Fruit fly (Drosophila melanogaster) whole organism, wandering third instar larva: ENCODE measurements around the gene Psa.

Experiments used
- Abd-B ChIP-seq: fragments of >200 bp; optimal IDR thresholded peaks from 2 replicates; lab custom pipeline; 2017; ENCODE audit warnings: missing biosample characterization, missing genetic modification characterization
- CG32264 ChIP-seq: fragments of 200-800 bp; sonication (Bioruptor generic); optimal IDR thresholded peaks from 2 replicates; lab custom pipeline; 2016; ENCODE audit warnings: missing biosample characterization, missing genetic modification characterization
- CG9705 ChIP-seq: fragments of 200-800 bp; sonication (Bioruptor generic); optimal IDR thresholded peaks from 2 replicates; lab custom pipeline; 2018; ENCODE audit warnings: missing biosample characterization, mild to moderate bottlenecking, missing genetic modification characterization
- CrebA ChIP-seq: fragments of 200-800 bp; sonication (Bioruptor generic); optimal IDR thresholded peaks from 2 replicates; lab custom pipeline; 2016; ENCODE audit warnings: missing biosample characterization, mild to moderate bottlenecking, missing genetic modification characterization, borderline replicate concordance
- Dfd ChIP-seq: fragments of >200 bp; optimal IDR thresholded peaks from 2 replicates; lab custom pipeline; 2017; ENCODE audit warnings: missing biosample characterization, missing genetic modification characterization
- Dif ChIP-seq: fragments of 200-275, 200-300 bp; sonication (Bioruptor generic); optimal IDR thresholded peaks from 2 replicates; lab custom pipeline; 2018; ENCODE audit warnings: missing biosample characterization, missing genetic modification characterization; ENCODE audit not compliant: partially characterized antibody
- GATAd ChIP-seq: sonication (Bioruptor generic); optimal IDR thresholded peaks from 2 replicates; lab custom pipeline; 2016; ENCODE audit warnings: missing biosample characterization, missing genetic modification characterization
- HLH106 ChIP-seq: fragments of 200-800 bp; optimal IDR thresholded peaks from 3 replicates; lab custom pipeline; 2019; ENCODE audit warnings: missing biosample characterization, mild to moderate bottlenecking, missing genetic modification characterization, moderate library complexity
- Hnf4 ChIP-seq: fragments of 200-800 bp; sonication (Bioruptor generic); optimal IDR thresholded peaks from 2 replicates; lab custom pipeline; 2016; ENCODE audit warnings: missing biosample characterization, mild to moderate bottlenecking, missing genetic modification characterization
- Hr78 ChIP-seq: fragments of >200 bp; optimal IDR thresholded peaks from 2 replicates; lab custom pipeline; 2017; ENCODE audit warnings: missing biosample characterization, missing genetic modification characterization
- Hr83 ChIP-seq: fragments of 200-300 bp; sonication (Bioruptor generic); optimal IDR thresholded peaks from 2 replicates; lab custom pipeline; 2016; ENCODE audit warnings: missing biosample characterization, mild to moderate bottlenecking, missing genetic modification characterization, moderate library complexity; ENCODE audit not compliant: poor library complexity, severe bottlenecking
- Jra ChIP-seq: sonication (Bioruptor generic); optimal IDR thresholded peaks from 2 replicates; lab custom pipeline; 2016; ENCODE audit warnings: missing biosample characterization, missing genetic modification characterization
- Mio ChIP-seq: sonication (Bioruptor generic); optimal IDR thresholded peaks from 2 replicates; lab custom pipeline; 2016; ENCODE audit warnings: missing biosample characterization, missing genetic modification characterization
- Myc ChIP-seq: fragments of >200 bp; optimal IDR thresholded peaks from 2 replicates; lab custom pipeline; 2017
- N ChIP-seq: fragments of >200 bp; optimal IDR thresholded peaks from 2 replicates; lab custom pipeline; 2018; ENCODE audit warnings: missing biosample characterization, missing external identifiers, missing genetic modification characterization
- OdsH ChIP-seq: fragments of 200-800 bp; sonication (Bioruptor generic); optimal IDR thresholded peaks from 2 replicates; lab custom pipeline; 2016; ENCODE audit warnings: missing biosample characterization, mild to moderate bottlenecking, missing genetic modification characterization
- Rel ChIP-seq, 2 experiments: fragments of 200-800 bp; sonication (Bioruptor generic) in 1 of 2; optimal IDR thresholded peaks; 2 replicates in 1 of 2; 3 replicates in 1 of 2; lab custom pipeline; 2016 to 2019; ENCODE audit warnings: mild to moderate bottlenecking in 2 of 2, missing biosample characterization in 2 of 2, missing genetic modification characterization in 2 of 2, moderate library complexity in 1 of 2
- Sp1 ChIP-seq: fragments of 200-800 bp; sonication (Bioruptor generic); optimal IDR thresholded peaks from 3 replicates; lab custom pipeline; 2019; ENCODE audit warnings: missing biosample characterization, mild to moderate bottlenecking, missing genetic modification characterization, moderate library complexity
- Vsx2 ChIP-seq: fragments of 200-300, 225-300 bp; sonication (Bioruptor generic); optimal IDR thresholded peaks from 2 replicates; lab custom pipeline; 2018; ENCODE audit warnings: missing biosample characterization, missing genetic modification characterization; ENCODE audit not compliant: partially characterized antibody
- br ChIP-seq: fragments of 200-800 bp; sonication (Bioruptor generic); optimal IDR thresholded peaks from 2 replicates; lab custom pipeline; 2016; ENCODE audit warnings: missing biosample characterization, missing genetic modification characterization
- brk ChIP-seq: fragments of 200-800 bp; sonication (Bioruptor generic); optimal IDR thresholded peaks from 2 replicates; lab custom pipeline; 2016; ENCODE audit warnings: missing biosample characterization, mild to moderate bottlenecking, missing genetic modification characterization
- dl ChIP-seq, 2 experiments: fragments of 175-275, 200-275 bp in 1 of 2; fragments of 200-275 bp in 1 of 2; sonication (Bioruptor generic); optimal IDR thresholded peaks; lab custom pipeline; 2018; ENCODE audit warnings: mild to moderate bottlenecking in 2 of 2, missing biosample characterization in 2 of 2, missing genetic modification characterization in 2 of 2, moderate library complexity in 2 of 2; ENCODE audit not compliant: partially characterized antibody in 2 of 2, insufficient read depth in 1 of 2
- dmrt93B ChIP-seq: fragments of 200-800 bp; sonication (Bioruptor generic); optimal IDR thresholded peaks from 2 replicates; lab custom pipeline; 2018; ENCODE audit warnings: missing biosample characterization, mild to moderate bottlenecking, missing genetic modification characterization
- dsf ChIP-seq: sonication (Bioruptor generic); optimal IDR thresholded peaks from 2 replicates; lab custom pipeline; 2016; ENCODE audit warnings: missing biosample characterization, missing genetic modification characterization, borderline replicate concordance
- ey ChIP-seq: fragments of 200-800 bp; sonication (Bioruptor generic); optimal IDR thresholded peaks from 2 replicates; lab custom pipeline; 2016; ENCODE audit warnings: missing biosample characterization, missing genetic modification characterization
- foxo ChIP-seq, 2 experiments: fragments of 200-800 bp; sonication (Bioruptor generic); optimal IDR thresholded peaks; 2 replicates in 1 of 2; 3 replicates in 1 of 2; lab custom pipeline; 2016 to 2017; ENCODE audit warnings: missing biosample characterization in 2 of 2, missing genetic modification characterization in 2 of 2
- fru ChIP-seq: fragments of 200-800 bp; sonication (Bioruptor generic); optimal IDR thresholded peaks from 3 replicates; lab custom pipeline; 2016; ENCODE audit warnings: missing biosample characterization, mild to moderate bottlenecking, missing genetic modification characterization
- h ChIP-seq: fragments of 200-800 bp; sonication (Bioruptor generic); optimal IDR thresholded peaks from 3 replicates; lab custom pipeline; 2016; ENCODE audit warnings: missing biosample characterization, mild to moderate bottlenecking, missing genetic modification characterization
- jim ChIP-seq: fragments of 175-275, 200-325 bp; sonication (Bioruptor generic); optimal IDR thresholded peaks from 2 replicates; lab custom pipeline; 2016; ENCODE audit warnings: missing biosample characterization, mild to moderate bottlenecking, missing genetic modification characterization
- lola ChIP-seq: fragments of >200 bp; optimal IDR thresholded peaks from 2 replicates; lab custom pipeline; 2017; ENCODE audit warnings: missing biosample characterization, missing genetic modification characterization
- pan ChIP-seq: fragments of >200 bp; optimal IDR thresholded peaks from 2 replicates; lab custom pipeline; 2017
- psq ChIP-seq: fragments of 200-800 bp; sonication (Bioruptor generic); optimal IDR thresholded peaks from 3 replicates; lab custom pipeline; 2017; ENCODE audit warnings: missing biosample characterization, mild to moderate bottlenecking, missing genetic modification characterization, moderate library complexity
- rgr ChIP-seq: fragments of 200-800 bp; sonication (Bioruptor generic); optimal IDR thresholded peaks from 3 replicates; lab custom pipeline; 2016; ENCODE audit warnings: missing biosample characterization, mild to moderate bottlenecking, missing genetic modification characterization
- sage ChIP-seq: fragments of 200-800 bp; sonication (Bioruptor generic); optimal IDR thresholded peaks from 2 replicates; lab custom pipeline; 2016; ENCODE audit warnings: missing biosample characterization, mild to moderate bottlenecking, missing genetic modification characterization
- sv ChIP-seq: fragments of 200-800 bp; sonication (Bioruptor generic); optimal IDR thresholded peaks from 3 replicates; lab custom pipeline; 2016; ENCODE audit warnings: missing biosample characterization, missing genetic modification characterization
- tai ChIP-seq: sonication (Bioruptor generic); optimal IDR thresholded peaks from 2 replicates; lab custom pipeline; 2016; ENCODE audit warnings: missing biosample characterization, missing genetic modification characterization
- usp ChIP-seq: fragments of >200 bp; optimal IDR thresholded peaks from 2 replicates; lab custom pipeline; 2017; ENCODE audit warnings: missing biosample characterization, missing genetic modification characterization
- woc ChIP-seq: sonication (Bioruptor generic); optimal IDR thresholded peaks from 2 replicates; lab custom pipeline; 2016; ENCODE audit warnings: missing biosample characterization, mild to moderate bottlenecking, missing genetic modification characterization

Gene Psa

dm6 chr3L:1463547-1463946 is 39.1 kb upstream of the Psa start, which contains the start of gene rho:
Gene rho, plus strand, starts transcription at chr3L:1463811.
- TF ChIP-seq pan (lab: Kevin White, UChicago), result no peak
- TF ChIP-seq ey (GFP tag; lab: Kevin White, UChicago), result no peak
- peak; percentile 57 for TF ChIP-seq jim (GFP tag; lab: Kevin White, UChicago)
- no peak for TF ChIP-seq dmrt93B (GFP tag; lab: Kevin White, UChicago)
- TF ChIP-seq Rel (GFP tag; optimal IDR thresholded peaks at IDR 0.05; lab: Kevin White, UChicago), result no peak
- peak; percentile 29 for TF ChIP-seq Rel (tag; optimal IDR thresholded peaks at IDR 0.05; lab: Kevin White, UChicago)
- no peak for TF ChIP-seq CG32264 (GFP tag; lab: Kevin White, UChicago)
- no peak for TF ChIP-seq h
- no peak for TF ChIP-seq GATAd (GFP tag; lab: Kevin White, UChicago)
- TF ChIP-seq Hr83 (GFP tag; lab: Kevin White, UChicago), result no peak
- no peak for TF ChIP-seq dl (GFP tag; optimal IDR thresholded peaks at IDR 0.05; lab: Kevin White, UChicago; ENCODE audit: insufficient read depth in 1 of 2, partially characterized antibody in 2 of 2)
- no peak for TF ChIP-seq dsf (GFP tag; lab: Kevin White, UChicago)
- no peak for TF ChIP-seq Hr78
- no peak for TF ChIP-seq Dfd (GFP tag; lab: Kevin White, UChicago)
- TF ChIP-seq Abd-B (GFP tag; lab: Kevin White, UChicago), result no peak
- TF ChIP-seq sage, result no peak
- no peak for TF ChIP-seq Jra
- no peak for TF ChIP-seq N (GFP tag; lab: Kevin White, UChicago)
- TF ChIP-seq br (GFP tag; lab: Kevin White, UChicago), result peak; percentile 5
- no peak for TF ChIP-seq lola (GFP tag; lab: Kevin White, UChicago)
- peak; percentile 6 for TF ChIP-seq HLH106 (tag; lab: Kevin White, UChicago)
- TF ChIP-seq foxo (GFP tag; optimal IDR thresholded peaks at IDR 0.05; lab: Kevin White, UChicago), result peak in 1 of 2 experiments; percentile 17
- TF ChIP-seq psq, result no peak
- TF ChIP-seq woc (GFP tag; lab: Kevin White, UChicago), result no peak
- no peak for TF ChIP-seq CG9705 (GFP tag; lab: Kevin White, UChicago)
- TF ChIP-seq tai (GFP tag; lab: Kevin White, UChicago), result no peak
- TF ChIP-seq fru (GFP tag; lab: Kevin White, UChicago), result peak; percentile 3
- TF ChIP-seq CrebA (GFP tag; lab: Kevin White, UChicago), result peak; percentile 23
- peak; percentile 39 for TF ChIP-seq rgr
- no peak for TF ChIP-seq OdsH
- TF ChIP-seq sv (GFP tag; lab: Kevin White, UChicago), result no peak
- no peak for TF ChIP-seq brk (GFP tag; lab: Kevin White, UChicago)
- peak; percentile 18 for TF ChIP-seq Hnf4 (GFP tag; lab: Kevin White, UChicago)
- no peak for TF ChIP-seq usp (GFP tag; lab: Kevin White, UChicago)
- TF ChIP-seq Mio (GFP tag; lab: Kevin White, UChicago), result no peak
- TF ChIP-seq Vsx2, result peak; percentile 8
- TF ChIP-seq Myc (lab: Kevin White, UChicago), result no peak
- TF ChIP-seq Dif (GFP tag; lab: Kevin White, UChicago), result peak; percentile 70
- TF ChIP-seq Sp1, result peak; percentile 30

- TF ChIP-seq foxo (GFP tag; optimal IDR thresholded peaks at IDR 0.05; lab: Kevin White, UChicago), result peak in 1 of 2 experiments; percentile 45
- TF ChIP-seq jim (GFP tag; lab: Kevin White, UChicago), result peak; percentile 33
- peak; percentile 10 for TF ChIP-seq OdsH
- TF ChIP-seq rgr, result peak; percentile 42
- no peak for TF ChIP-seq Dfd (GFP tag; lab: Kevin White, UChicago)
- peak; percentile 20 for TF ChIP-seq ey (GFP tag; lab: Kevin White, UChicago)
- TF ChIP-seq h, result peak; percentile 11
- TF ChIP-seq psq, result peak; percentile 17
- peak; percentile 10 for TF ChIP-seq Hnf4 (GFP tag; lab: Kevin White, UChicago)
- TF ChIP-seq HLH106 (tag; lab: Kevin White, UChicago), result no peak
- no peak for TF ChIP-seq CG9705 (GFP tag; lab: Kevin White, UChicago)
- TF ChIP-seq br (GFP tag; lab: Kevin White, UChicago), result peak; percentile 1
Measured at dm6 chr3L:1464465-1464864, 38.2 kb upstream of the Psa start.
